Worm (Caenorhabditis elegans) whole organism, L1 larva: Measurements from ENCODE around the gene pgm-2.

Experiments
- C04F5.9 ChIP-seq: sonication (generic microtip); optimal IDR thresholded peaks from 2 replicates; lab custom pipeline; 2016; ENCODE audit warnings: missing genetic modification characterization, missing compliant biosample characterization
- C16A3.4 ChIP-seq: fragments of 150-350 bp; optimal IDR thresholded peaks from 2 replicates; lab custom pipeline; 2014; ENCODE audit warnings: missing biosample characterization, missing genetic modification characterization
- F16B12.6 ChIP-seq: fragments of 150-350 bp; optimal IDR thresholded peaks from 2 replicates; lab custom pipeline; 2014; ENCODE audit warnings: missing biosample characterization, missing genetic modification characterization
- Y116A8C.19 ChIP-seq: sonication (generic microtip); optimal IDR thresholded peaks from 2 replicates; lab custom pipeline; 2016; ENCODE audit warnings: missing compliant biosample characterization, missing genetic modification characterization, borderline replicate concordance
- alr-1 ChIP-seq: fragments of 200-800 bp; sonication (Bioruptor generic); optimal IDR thresholded peaks from 2 replicates; lab custom pipeline; 2018; ENCODE audit warnings: borderline replicate concordance, mild to moderate bottlenecking, missing genetic modification characterization, missing compliant biosample characterization
- blmp-1 ChIP-seq: fragments of 150-350 bp; optimal IDR thresholded peaks from 2 replicates; lab custom pipeline; 2014; ENCODE audit warnings: missing biosample characterization, missing genetic modification characterization
- ceh-63 ChIP-seq: fragments of 200-800 bp; sonication (Bioruptor generic); optimal IDR thresholded peaks from 2 replicates; lab custom pipeline; 2018; ENCODE audit warnings: mild to moderate bottlenecking, missing genetic modification characterization, missing compliant biosample characterization
- ceh-82 ChIP-seq, 3 experiments: fragments of 150-350 bp in 1 of 3; sonication (generic microtip) in 2 of 3; optimal IDR thresholded peaks; 2 replicates each; lab custom pipeline; 2014 to 2017; ENCODE audit warnings: missing biosample characterization in 3 of 3, missing genetic modification characterization in 3 of 3
- ceh-90 ChIP-seq: sonication (generic microtip); optimal IDR thresholded peaks from 2 replicates; lab custom pipeline; 2016; ENCODE audit warnings: missing genetic modification characterization, missing compliant biosample characterization
- dpl-1 ChIP-seq, 3 experiments: fragments of 150-350 bp in 2 of 3; sonication (generic microtip) in 1 of 3; optimal IDR thresholded peaks; 2 replicates each; lab custom pipeline; 2014 to 2017; ENCODE audit warnings: missing biosample characterization in 3 of 3, missing genetic modification characterization in 3 of 3, missing genetic modification reagents in 3 of 3
- dsc-1 ChIP-seq: sonication (generic microtip); optimal IDR thresholded peaks from 2 replicates; lab custom pipeline; 2016; ENCODE audit warnings: mild to moderate bottlenecking, missing genetic modification characterization, missing compliant biosample characterization
- efl-1 ChIP-seq, 4 experiments: fragments of 150-350 bp; optimal IDR thresholded peaks in 3 of 4; peaks in 1 of 4; 1 replicate in 1 of 4; 2 replicates in 3 of 4; lab custom pipeline; 2014; ENCODE audit warnings: missing biosample characterization in 2 of 4, missing genetic modification characterization in 2 of 4, missing genetic modification reagents in 2 of 4
- elt-2 ChIP-seq: sonication (generic microtip); optimal IDR thresholded peaks from 2 replicates; lab custom pipeline; 2016; ENCODE audit warnings: missing genetic modification characterization, mild to moderate bottlenecking, inconsistent platforms, missing compliant biosample characterization, missing genetic modification reagents
- elt-3 ChIP-seq, 6 experiments: fragments of 150-350 bp in 1 of 6; sonication (generic microtip); optimal IDR thresholded peaks; 2 replicates each; lab custom pipeline; 2017 to 2018; ENCODE audit warnings: missing biosample characterization in 6 of 6, missing genetic modification characterization in 6 of 6, inconsistent platforms in 1 of 6
- fkh-8 ChIP-seq: sonication (generic microtip); optimal IDR thresholded peaks from 2 replicates; lab custom pipeline; 2016; ENCODE audit warnings: mild to moderate bottlenecking, missing genetic modification characterization, missing compliant biosample characterization
- fos-1 ChIP-seq: fragments of 150-350 bp; optimal IDR thresholded peaks from 2 replicates; lab custom pipeline; 2014; ENCODE audit warnings: missing biosample characterization, missing genetic modification characterization
- hpl-2 ChIP-seq: fragments of 150-350 bp; optimal IDR thresholded peaks from 2 replicates; lab custom pipeline; 2014; ENCODE audit warnings: missing biosample characterization, missing genetic modification reagents, missing genetic modification characterization
- isw-1 ChIP-seq: fragments of 200-800 bp; sonication (Bioruptor generic); IDR thresholded peaks from 2 replicates; pipeline ENCODE4 v1.3.6; 2022; ENCODE audit warnings: missing genetic modification characterization, missing compliant biosample characterization
- lin-14 ChIP-seq: fragments of 200-800 bp; sonication (Bioruptor generic); optimal IDR thresholded peaks from 2 replicates; lab custom pipeline; 2018; ENCODE audit warnings: mild to moderate bottlenecking, missing genetic modification characterization, moderate library complexity, missing compliant biosample characterization
- lin-15B ChIP-seq: fragments of 150-350 bp; sonication (generic microtip); optimal IDR thresholded peaks from 3 replicates; lab custom pipeline; 2014; ENCODE audit warnings: missing biosample characterization, missing genetic modification characterization
- lin-35 ChIP-seq, 2 experiments: fragments of 150-350 bp; optimal IDR thresholded peaks; 2 replicates each; lab custom pipeline; 2014; ENCODE audit warnings: missing biosample characterization in 2 of 2, missing genetic modification characterization in 2 of 2, missing genetic modification reagents in 2 of 2
- lsy-2 ChIP-seq, 2 experiments: fragments of 150-350 bp; optimal IDR thresholded peaks; 2 replicates each; lab custom pipeline; 2014; ENCODE audit warnings: missing biosample characterization in 2 of 2, missing genetic modification characterization in 2 of 2
- mep-1 ChIP-seq: fragments of 150-350 bp; optimal IDR thresholded peaks from 2 replicates; lab custom pipeline; 2014; ENCODE audit warnings: missing biosample characterization, missing genetic modification characterization
- nhr-11 ChIP-seq: fragments of 150-350 bp; optimal IDR thresholded peaks from 2 replicates; lab custom pipeline; 2014; ENCODE audit warnings: missing biosample characterization, missing genetic modification characterization
- nhr-12 ChIP-seq: sonication (generic microtip); optimal IDR thresholded peaks from 2 replicates; lab custom pipeline; 2017; ENCODE audit warnings: missing biosample characterization, missing genetic modification characterization
- nhr-19 ChIP-seq: fragments of 200-800 bp; sonication (Bioruptor generic); conservative IDR thresholded peaks from 2 replicates; pipeline ENCODE4 v1.3.6; 2022; ENCODE audit warnings: missing genetic modification characterization, missing compliant biosample characterization
- nhr-20 ChIP-seq: sonication (generic microtip); optimal IDR thresholded peaks from 2 replicates; lab custom pipeline; 2016; ENCODE audit warnings: mild to moderate bottlenecking, missing genetic modification characterization, missing compliant biosample characterization
- nhr-28 ChIP-seq: fragments of 150-350 bp; optimal IDR thresholded peaks from 2 replicates; lab custom pipeline; 2014; ENCODE audit warnings: missing biosample characterization, missing genetic modification characterization
- nhr-47 ChIP-seq: sonication (generic microtip); optimal IDR thresholded peaks from 2 replicates; lab custom pipeline; 2016; ENCODE audit warnings: mild to moderate bottlenecking, missing genetic modification characterization, moderate library complexity, missing compliant biosample characterization
- nhr-71 ChIP-seq: sonication (generic microtip); optimal IDR thresholded peaks from 2 replicates; lab custom pipeline; 2016; ENCODE audit warnings: mild to moderate bottlenecking, missing genetic modification characterization, moderate library complexity, missing compliant biosample characterization
- nhr-77 ChIP-seq: fragments of 150-350 bp; optimal IDR thresholded peaks from 2 replicates; lab custom pipeline; 2014; ENCODE audit warnings: missing biosample characterization, missing genetic modification characterization
- nhr-84 ChIP-seq: sonication (generic microtip); optimal IDR thresholded peaks from 2 replicates; lab custom pipeline; 2017; ENCODE audit warnings: missing biosample characterization, missing genetic modification characterization
- nhr-85 ChIP-seq: sonication (generic microtip); peaks from one replicate; lab custom pipeline; 2016; ENCODE audit warnings: missing genetic modification characterization, inconsistent platforms, missing compliant biosample characterization
- pax-3 ChIP-seq: fragments of 200-800 bp; sonication (Bioruptor generic); optimal IDR thresholded peaks from 2 replicates; lab custom pipeline; 2018; ENCODE audit warnings: mild to moderate bottlenecking, missing genetic modification characterization, moderate library complexity, missing compliant biosample characterization
- rnt-1 ChIP-seq: sonication (generic microtip); optimal IDR thresholded peaks from 2 replicates; lab custom pipeline; 2016; ENCODE audit warnings: mild to moderate bottlenecking, missing genetic modification characterization, moderate library complexity, missing compliant biosample characterization
- snu-23 ChIP-seq: sonication (generic microtip); optimal IDR thresholded peaks from 2 replicates; lab custom pipeline; 2016; ENCODE audit warnings: missing genetic modification characterization, missing compliant biosample characterization
- sox-4 ChIP-seq: sonication (generic microtip); optimal IDR thresholded peaks from 2 replicates; lab custom pipeline; 2016; ENCODE audit warnings: missing genetic modification characterization, missing compliant biosample characterization
- swsn-7 ChIP-seq: sonication (generic microtip); optimal IDR thresholded peaks from 2 replicates; lab custom pipeline; 2016; ENCODE audit warnings: missing genetic modification characterization, missing compliant biosample characterization
- tbx-2 ChIP-seq: sonication (generic microtip); optimal IDR thresholded peaks from 2 replicates; lab custom pipeline; 2016; ENCODE audit warnings: missing genetic modification characterization, missing compliant biosample characterization
- unc-130 ChIP-seq: fragments of 150-350 bp; optimal IDR thresholded peaks from 2 replicates; lab custom pipeline; 2017; ENCODE audit warnings: missing biosample characterization, missing genetic modification characterization, inconsistent platforms
- unc-86 ChIP-seq: sonication (generic microtip); optimal IDR thresholded peaks from 2 replicates; lab custom pipeline; 2016; ENCODE audit warnings: missing genetic modification characterization, missing compliant biosample characterization
- vab-15 ChIP-seq: sonication (generic microtip); optimal IDR thresholded peaks from 2 replicates; lab custom pipeline; 2017; ENCODE audit warnings: missing genotype, mild to moderate bottlenecking, missing genetic modification characterization, missing compliant biosample characterization
- zag-1 ChIP-seq: fragments of 150-350 bp; optimal IDR thresholded peaks from 2 replicates; lab custom pipeline; 2014; ENCODE audit warnings: missing biosample characterization, missing genetic modification characterization
- ztf-11 ChIP-seq, 2 experiments: sonication (generic microtip); optimal IDR thresholded peaks; 2 replicates each; lab custom pipeline; 2016 to 2017; ENCODE audit warnings: missing genetic modification characterization in 2 of 2, missing biosample characterization in 1 of 2, missing compliant biosample characterization in 1 of 2
- ztf-4 ChIP-seq: fragments of 150-350 bp; optimal IDR thresholded peaks from 2 replicates; lab custom pipeline; 2014; ENCODE audit warnings: missing biosample characterization, missing genetic modification characterization

The pgm-2 gene

DNA sequence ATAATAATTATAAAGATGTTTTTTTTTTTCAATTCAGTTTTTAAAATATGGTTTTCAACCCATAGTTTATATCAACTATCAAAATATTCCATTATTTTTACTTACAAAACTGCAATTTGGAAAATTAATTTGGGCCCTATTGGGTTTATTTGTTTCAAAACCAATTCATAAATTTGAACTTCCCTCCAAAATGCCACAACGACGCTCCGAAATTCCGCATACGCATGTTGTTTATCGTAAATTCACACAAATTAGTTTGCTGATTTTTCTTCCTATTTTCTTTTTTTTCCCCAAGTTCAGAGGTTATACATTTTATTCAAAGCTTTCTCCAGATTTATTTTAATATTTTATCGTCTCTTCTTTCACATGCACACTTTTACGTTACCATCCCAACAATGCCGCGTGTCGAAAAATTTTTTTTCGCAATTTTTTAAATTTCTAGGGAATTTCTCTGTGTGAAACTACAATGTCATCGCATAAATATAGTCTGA is 42.7 kb upstream of the pgm-2 start, which contains the start of gene F56A8.3 (continued):
- TF ChIP-seq lin-35 (GFP tag; optimal IDR thresholded peaks at IDR 0.05; lab: Kevin White, UChicago) (peak; percentile 97 to 99), nhr-12 (tag; lab: Kevin White, UChicago) (peak; percentile 7), nhr-20 (tag; lab: Kevin White, UChicago) (peak; percentile 69), sox-4 (tag; lab: Kevin White, UChicago) (peak; percentile 35), zag-1 (tag; lab: Kevin White, UChicago) (no peak), ceh-63 (GFP tag; lab: Kevin White, UChicago) (no peak), lin-15B (tag; lab: Kevin White, UChicago) (peak; percentile 64), pax-3 (tag; lab: Kevin White, UChicago) (peak; percentile 16), C16A3.4 (peak; percentile 75), nhr-11 (tag; lab: Kevin White, UChicago) (no peak), elt-3 (tag; optimal IDR thresholded peaks at IDR 0.05; lab: Kevin White, UChicago) (peak in 1 of 6 experiments; percentile 26), hpl-2 (GFP tag; lab: Kevin White, UChicago) (peak; percentile 31), nhr-84 (tag; lab: Kevin White, UChicago) (no peak)

DNA sequence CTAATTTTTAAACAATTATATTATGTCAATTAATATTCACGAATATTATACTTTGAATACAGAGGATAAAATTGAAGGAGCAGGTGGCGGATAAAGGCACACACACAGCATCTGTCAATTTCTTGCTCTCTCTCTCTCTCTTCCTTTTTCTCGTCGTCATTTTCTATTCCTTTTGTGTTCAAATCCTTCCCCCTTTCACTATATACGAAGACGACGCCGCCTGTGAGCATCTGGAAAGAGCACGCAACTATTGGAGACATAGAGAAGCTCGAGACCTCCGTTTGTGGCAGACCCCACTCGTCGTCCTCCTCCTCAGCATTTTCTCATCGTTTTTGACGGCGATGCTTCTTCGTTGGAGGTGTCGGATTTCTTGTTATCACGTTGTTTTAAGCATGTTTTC is 41.0 kb upstream of the pgm-2 start:
- TF ChIP-seq ztf-4 = no peak
- TF ChIP-seq F16B12.6 = peak; percentile 19
- peak; percentile 17 for TF ChIP-seq dsc-1 (tag; lab: Kevin White, UChicago)
- TF ChIP-seq tbx-2 (tag; lab: Kevin White, UChicago) = peak; percentile 14
- no peak for TF ChIP-seq C04F5.9 (tag; lab: Kevin White, UChicago)
- TF ChIP-seq ztf-11 (tag; optimal IDR thresholded peaks at IDR 0.05; lab: Kevin White, UChicago) = peak in 1 of 2 experiments; percentile 58
- peak; percentile 5; the same call in 1 of the 2 replicates for TF ChIP-seq isw-1 (GFP tag; lab: Robert Waterston, UW)
- no peak for TF ChIP-seq alr-1 (tag; lab: Kevin White, UChicago)
- no peak for TF ChIP-seq elt-2
- TF ChIP-seq lsy-2 (tag; optimal IDR thresholded peaks at IDR 0.05; lab: Kevin White, UChicago) = peak in 1 of 2 experiments; percentile 29
- no peak for TF ChIP-seq nhr-19
- TF ChIP-seq ceh-82 (tag; optimal IDR thresholded peaks at IDR 0.05; lab: Kevin White, UChicago) = peak in 2 of 3 experiments; percentile 10 to 27
- peak; percentile 67 for TF ChIP-seq fkh-8
- TF ChIP-seq efl-1 (optimal IDR thresholded peaks at IDR 0.05; lab: Kevin White, UChicago) = peak; percentile 45 to 57
- TF ChIP-seq efl-1 (GFP tag; optimal IDR thresholded peaks at IDR 0.05 in 1 of 2; lab: Kevin White, UChicago) = peak in 1 of 2 experiments; percentile 28
- TF ChIP-seq nhr-47 (tag; lab: Kevin White, UChicago) = peak; percentile 31
- no peak for TF ChIP-seq ceh-90 (tag; lab: Kevin White, UChicago)
- peak in 1 of 3 experiments; percentile 42 for TF ChIP-seq dpl-1 (GFP tag; optimal IDR thresholded peaks at IDR 0.05; lab: Kevin White, UChicago)
- peak; percentile 37 for TF ChIP-seq unc-86 (tag; lab: Kevin White, UChicago)
- peak; percentile 43 for TF ChIP-seq swsn-7 (tag; lab: Kevin White, UChicago)
- TF ChIP-seq lin-35 (GFP tag; optimal IDR thresholded peaks at IDR 0.05; lab: Kevin White, UChicago) = peak in 1 of 2 experiments; percentile 63
- peak; percentile 34 for TF ChIP-seq snu-23 (GFP tag; lab: Kevin White, UChicago)
- peak; percentile 71 for TF ChIP-seq lin-14 (GFP tag; lab: Kevin White, UChicago)
- no peak for TF ChIP-seq fos-1
- no peak for TF ChIP-seq Y116A8C.19 (tag; lab: Kevin White, UChicago)
- TF ChIP-seq nhr-71 = peak; percentile 39

DNA sequence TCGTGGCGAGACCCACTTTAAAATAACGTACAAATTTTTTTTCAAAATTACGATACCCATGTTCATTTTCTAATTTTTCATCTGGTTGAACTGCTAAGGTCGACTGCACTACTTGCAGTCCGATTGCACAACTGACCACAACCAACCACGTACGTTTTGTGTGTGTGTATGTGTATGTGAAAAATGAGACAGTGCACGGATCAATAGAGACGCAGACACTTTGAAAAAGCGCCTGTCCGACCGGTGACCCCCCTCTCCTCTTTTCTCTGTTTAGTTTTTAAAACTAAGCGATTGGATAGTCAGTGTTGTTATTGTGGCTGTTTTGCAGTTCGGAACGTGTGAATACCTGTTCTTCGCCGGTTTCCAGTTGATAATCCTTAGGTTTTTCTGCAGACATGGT is 40.4 kb upstream of the pgm-2 start:
- TF ChIP-seq lsy-2 (tag; optimal IDR thresholded peaks at IDR 0.05; lab: Kevin White, UChicago) (peak in 1 of 2 experiments; percentile 16), unc-130 (tag; lab: Kevin White, UChicago) (peak; percentile 13), vab-15 (tag; lab: Kevin White, UChicago) (no peak), nhr-71 (peak; percentile 37), lin-14 (GFP tag; lab: Kevin White, UChicago) (peak; percentile 82), lin-35 (GFP tag; optimal IDR thresholded peaks at IDR 0.05; lab: Kevin White, UChicago) (peak; percentile 6 to 16), elt-3 (tag; optimal IDR thresholded peaks at IDR 0.05; lab: Kevin White, UChicago) (peak in 1 of 6 experiments; percentile 24), mep-1 (tag; lab: Kevin White, UChicago) (peak; percentile 35), dpl-1 (GFP tag; optimal IDR thresholded peaks at IDR 0.05; lab: Kevin White, UChicago) (peak in 2 of 3 experiments; percentile 19 to 24), nhr-20 (tag; lab: Kevin White, UChicago) (peak; percentile 20), ztf-11 (tag; optimal IDR thresholded peaks at IDR 0.05; lab: Kevin White, UChicago) (no peak), isw-1 (GFP tag; lab: Robert Waterston, UW) (no peak), blmp-1 (peak; percentile 14), nhr-77 (tag; lab: Kevin White, UChicago) (no peak), snu-23 (GFP tag; lab: Kevin White, UChicago) (peak; percentile 46), rnt-1 (peak; percentile 61), C04F5.9 (tag; lab: Kevin White, UChicago) (no peak), nhr-28 (tag; lab: Kevin White, UChicago) (no peak), efl-1 (optimal IDR thresholded peaks at IDR 0.05; lab: Kevin White, UChicago) (peak; percentile 39 to 57), efl-1 (GFP tag; optimal IDR thresholded peaks at IDR 0.05 in 1 of 2; lab: Kevin White, UChicago) (peak; percentile 41 to 91), nhr-85 (no peak)
- TF ChIP-seq, all 84 proteins: peak for 13
